Fruit fly (Drosophila melanogaster) whole organism, embryonic: ENCODE data around the gene Cpsf5.

Experiments used
- BEAF-32 ChIP-seq: fragments of 200-800 bp; sonication (Bioruptor generic); optimal IDR thresholded peaks from 3 replicates; lab custom pipeline; 2017; ENCODE audit warnings: missing biosample characterization, missing genetic modification characterization, mild to moderate bottlenecking, moderate library complexity, missing genetic modification reagents
- Bgb ChIP-seq: fragments of 200-800 bp; sonication (Bioruptor generic); IDR thresholded peaks from 2 replicates; pipeline ENCODE4 v1.3.6; 2022; ENCODE audit warnings: missing biosample characterization, missing genetic modification characterization; ENCODE audit not compliant: partially characterized antibody
- CG1024 ChIP-seq: fragments of 200-800 bp; sonication (Bioruptor generic); IDR thresholded peaks from 2 replicates; pipeline ENCODE4 v1.3.6; 2022; ENCODE audit warnings: missing biosample characterization, missing genetic modification characterization
- CG10565 ChIP-seq: fragments of 200-800 bp; sonication (Bioruptor generic); optimal IDR thresholded peaks from 3 replicates; lab custom pipeline; 2016; ENCODE audit warnings: missing biosample characterization, mild to moderate bottlenecking, missing genetic modification characterization
- CG10959 ChIP-seq: fragments of 200-800 bp; sonication (Bioruptor generic); IDR thresholded peaks from 2 replicates; pipeline ENCODE4 v1.3.6; 2022; ENCODE audit warnings: missing biosample characterization, missing genetic modification characterization
- CG11093 ChIP-seq: fragments of 200-800 bp; sonication (Bioruptor generic); IDR thresholded peaks from 3 replicates; pipeline ENCODE4 v1.3.6; 2022; ENCODE audit warnings: missing biosample characterization, missing genetic modification characterization
- CG11695 ChIP-seq: fragments of 200-800 bp; sonication (Bioruptor generic); IDR thresholded peaks from 3 replicates; pipeline ENCODE4 v1.3.6; 2022; ENCODE audit warnings: missing biosample characterization, missing genetic modification characterization
- CG14050 ChIP-seq: fragments of 200-800 bp; sonication (Bioruptor generic); IDR thresholded peaks from 3 replicates; pipeline ENCODE4 v1.3.6; 2022; ENCODE audit warnings: missing biosample characterization, missing genetic modification characterization
- CG15514 ChIP-seq: fragments of 200-800 bp; sonication (Bioruptor generic); optimal IDR thresholded peaks from 3 replicates; lab custom pipeline; 2017; ENCODE audit warnings: missing biosample characterization, missing genetic modification characterization, mild to moderate bottlenecking, moderate library complexity, missing genetic modification reagents
- CG16815 ChIP-seq: fragments of 200-800 bp; sonication (Bioruptor generic); optimal IDR thresholded peaks from 3 replicates; lab custom pipeline; 2017; ENCODE audit warnings: missing biosample characterization, mild to moderate bottlenecking, missing genetic modification characterization
- CG2129 ChIP-seq: fragments of 200-800 bp; sonication (Bioruptor generic); IDR thresholded peaks from 2 replicates; pipeline ENCODE4 v1.3.6; 2022; ENCODE audit warnings: missing biosample characterization, missing genetic modification characterization; ENCODE audit not compliant: partially characterized antibody
- CG30020 ChIP-seq: fragments of 200-800 bp; optimal IDR thresholded peaks from 2 replicates; lab custom pipeline; 2019; ENCODE audit warnings: missing biosample characterization, mild to moderate bottlenecking, missing genetic modification characterization, moderate library complexity
- CG31441 ChIP-seq: fragments of 200-800 bp; sonication (Bioruptor generic); IDR thresholded peaks from 2 replicates; pipeline ENCODE4 v1.3.6; 2022; ENCODE audit warnings: missing biosample characterization, missing genetic modification characterization
- CG34224 ChIP-seq: fragments of 200-800 bp; sonication (Bioruptor generic); IDR thresholded peaks from 3 replicates; pipeline ENCODE4 v1.3.6; 2022; ENCODE audit warnings: missing biosample characterization, missing genetic modification characterization; ENCODE audit not compliant: partially characterized antibody
- CG7963 ChIP-seq: fragments of 200-800 bp; sonication (Bioruptor generic); IDR thresholded peaks from 3 replicates; pipeline ENCODE4 v1.3.6; 2022; ENCODE audit warnings: missing biosample characterization, missing genetic modification characterization; ENCODE audit not compliant: partially characterized antibody
- CG8924 ChIP-seq: fragments of 200-800 bp; optimal IDR thresholded peaks from 3 replicates; lab custom pipeline; 2019; ENCODE audit warnings: missing biosample characterization, mild to moderate bottlenecking, missing genetic modification characterization, moderate library complexity
- CG9932 ChIP-seq: fragments of 200-800 bp; sonication (Bioruptor generic); IDR thresholded peaks from 2 replicates; pipeline ENCODE4 v1.3.6; 2022; ENCODE audit warnings: missing biosample characterization, missing genetic modification characterization
- CoRest ChIP-seq: fragments of 200-800 bp; sonication (Bioruptor generic); optimal IDR thresholded peaks from 3 replicates; lab custom pipeline; 2018; ENCODE audit warnings: missing biosample characterization, mild to moderate bottlenecking, missing genetic modification characterization, moderate library complexity
- D19A ChIP-seq: fragments of 200-800 bp; optimal IDR thresholded peaks from 3 replicates; lab custom pipeline; 2019; ENCODE audit warnings: missing biosample characterization, mild to moderate bottlenecking, missing genetic modification characterization, moderate library complexity
- Dad ChIP-seq: fragments of 200-800 bp; sonication (Bioruptor generic); optimal IDR thresholded peaks from 3 replicates; lab custom pipeline; 2016; ENCODE audit warnings: missing biosample characterization, missing genetic modification characterization
- Doc2 ChIP-seq: fragments of 200-800 bp; sonication (Bioruptor generic); IDR thresholded peaks from 2 replicates; pipeline ENCODE4 v1.3.6; 2022; ENCODE audit warnings: missing biosample characterization, missing genetic modification characterization
- E2f1 ChIP-seq: fragments of 200-800 bp; sonication (Bioruptor generic); IDR thresholded peaks from 2 replicates; pipeline ENCODE4 v1.3.6; 2022; ENCODE audit warnings: missing biosample characterization, missing genetic modification characterization
- Hr78 ChIP-seq, 2 experiments: fragments of 200-800 bp in 1 of 2; fragments of >200 bp in 1 of 2; sonication (Bioruptor generic) in 1 of 2; optimal IDR thresholded peaks; 2 replicates each; lab custom pipeline; 2017 to 2019; ENCODE audit warnings: missing biosample characterization in 2 of 2, missing genetic modification characterization in 2 of 2, mild to moderate bottlenecking in 1 of 2, moderate library complexity in 1 of 2
- NK7.1 ChIP-seq: fragments of 200-800 bp; sonication (Bioruptor generic); optimal IDR thresholded peaks from 3 replicates; lab custom pipeline; 2016; ENCODE audit warnings: missing biosample characterization, missing genetic modification characterization
- Ravus ChIP-seq: fragments of 200-800 bp; sonication (Bioruptor generic); IDR thresholded peaks from 2 replicates; pipeline ENCODE4 v1.3.6; 2022; ENCODE audit warnings: missing biosample characterization, missing genetic modification characterization
- Rfx ChIP-seq: fragments of 200-800 bp; sonication (Bioruptor generic); IDR thresholded peaks from 2 replicates; pipeline ENCODE4 v1.3.6; 2022; ENCODE audit warnings: missing biosample characterization, missing genetic modification characterization
- Sox100B ChIP-seq: fragments of 200-800 bp; sonication (Bioruptor generic); optimal IDR thresholded peaks from 3 replicates; lab custom pipeline; 2018; ENCODE audit warnings: missing biosample characterization, mild to moderate bottlenecking, missing genetic modification characterization
- Sry-β ChIP-seq: fragments of 200-800 bp; sonication (Bioruptor generic); optimal IDR thresholded peaks from 2 replicates; lab custom pipeline; 2018; ENCODE audit warnings: missing biosample characterization, mild to moderate bottlenecking, missing genetic modification characterization, moderate library complexity
- Xbp1 ChIP-seq: fragments of 200-800 bp; sonication (Bioruptor generic); optimal IDR thresholded peaks from 3 replicates; lab custom pipeline; 2016; ENCODE audit warnings: missing biosample characterization, mild to moderate bottlenecking, missing genetic modification characterization
- aop ChIP-seq: fragments of 200-800 bp; sonication (Bioruptor generic); IDR thresholded peaks from 2 replicates; pipeline ENCODE4 v1.3.6; 2022; ENCODE audit warnings: missing biosample characterization, missing genetic modification characterization
- ase ChIP-seq: fragments of 200-800 bp; sonication (Bioruptor generic); IDR thresholded peaks from 3 replicates; pipeline ENCODE4 v1.3.6; 2022; ENCODE audit warnings: missing biosample characterization, missing genetic modification characterization
- bigmax ChIP-seq: fragments of 200-800 bp; sonication (Bioruptor generic); optimal IDR thresholded peaks from 2 replicates; lab custom pipeline; 2018; ENCODE audit warnings: missing biosample characterization, mild to moderate bottlenecking, missing genetic modification characterization
- cg ChIP-seq: fragments of 200-800 bp; sonication (Bioruptor generic); optimal IDR thresholded peaks from 3 replicates; lab custom pipeline; 2019; ENCODE audit warnings: missing biosample characterization, mild to moderate bottlenecking, missing genetic modification characterization, moderate library complexity
- chn ChIP-seq: fragments of 200-800 bp; sonication (Bioruptor generic); optimal IDR thresholded peaks from 2 replicates; lab custom pipeline; 2016; ENCODE audit warnings: missing biosample characterization, missing genetic modification characterization
- corto ChIP-seq: fragments of 200-800 bp; sonication (Bioruptor generic); optimal IDR thresholded peaks from 2 replicates; lab custom pipeline; 2016; ENCODE audit warnings: missing biosample characterization, mild to moderate bottlenecking, missing genetic modification characterization, moderate library complexity
- dmrt11E ChIP-seq: fragments of 200-800 bp; sonication (Bioruptor generic); optimal IDR thresholded peaks from 3 replicates; lab custom pipeline; 2018; ENCODE audit warnings: missing biosample characterization, mild to moderate bottlenecking, missing genetic modification characterization, moderate library complexity
- exex ChIP-seq: fragments of 200-800 bp; sonication (Bioruptor generic); optimal IDR thresholded peaks from 4 replicates; lab custom pipeline; 2018; ENCODE audit warnings: missing biosample characterization, mild to moderate bottlenecking, missing genetic modification characterization, moderate library complexity
- hb ChIP-seq: fragments of 200-800 bp; sonication (Bioruptor generic); IDR thresholded peaks from 3 replicates; pipeline ENCODE4 v1.3.6; 2022; ENCODE audit warnings: missing biosample characterization, missing genetic modification characterization; ENCODE audit not compliant: partially characterized antibody
- her ChIP-seq: fragments of 200-800 bp; sonication (Bioruptor generic); optimal IDR thresholded peaks from 2 replicates; lab custom pipeline; 2016; ENCODE audit warnings: missing biosample characterization, missing genetic modification characterization
- jing ChIP-seq: fragments of 200-800 bp; sonication (Bioruptor generic); optimal IDR thresholded peaks from 2 replicates; lab custom pipeline; 2018; ENCODE audit warnings: missing biosample characterization, mild to moderate bottlenecking, missing genetic modification characterization
- kni ChIP-seq: fragments of 200-800 bp; sonication (Bioruptor generic); optimal IDR thresholded peaks from 3 replicates; lab custom pipeline; 2017; ENCODE audit warnings: mild to moderate bottlenecking, missing biosample characterization, missing genetic modification reagents, missing genetic modification characterization
- lmd ChIP-seq: fragments of 200-800 bp; sonication (Bioruptor generic); IDR thresholded peaks from 2 replicates; pipeline ENCODE4 v1.3.6; 2022; ENCODE audit warnings: missing biosample characterization, missing genetic modification characterization
- sd ChIP-seq: fragments of 200-800 bp; sonication (Bioruptor generic); optimal IDR thresholded peaks from 3 replicates; lab custom pipeline; 2018; ENCODE audit warnings: missing biosample characterization, mild to moderate bottlenecking, missing genetic modification characterization, moderate library complexity
- sens ChIP-seq: fragments of 200-800 bp; sonication (Bioruptor generic); peaks from one replicate; lab custom pipeline; 2016; ENCODE audit warnings: missing biosample characterization, missing genetic modification characterization
- slou ChIP-seq: fragments of 200-800 bp; sonication (Bioruptor generic); optimal IDR thresholded peaks from 3 replicates; lab custom pipeline; 2016; ENCODE audit warnings: missing biosample characterization, missing genetic modification characterization
- stc ChIP-seq: fragments of 200-800 bp; sonication (Bioruptor generic); IDR thresholded peaks from 2 replicates; pipeline ENCODE4 v1.3.6; 2022; ENCODE audit warnings: missing biosample characterization, missing genetic modification characterization
- trem ChIP-seq: fragments of 200-800 bp; optimal IDR thresholded peaks from 3 replicates; lab custom pipeline; 2019; ENCODE audit warnings: missing biosample characterization, mild to moderate bottlenecking, missing genetic modification characterization, moderate library complexity
- wor ChIP-seq: fragments of 200-800 bp; sonication (Bioruptor generic); IDR thresholded peaks from 2 replicates; pipeline ENCODE4 v1.3.6; 2022; ENCODE audit warnings: missing biosample characterization, missing genetic modification characterization
- zen ChIP-seq: fragments of 200-800 bp; sonication (Bioruptor generic); optimal IDR thresholded peaks from 3 replicates; lab custom pipeline; 2018; ENCODE audit warnings: missing biosample characterization, mild to moderate bottlenecking, missing genetic modification characterization, moderate library complexity

Gene Cpsf5

DNA sequence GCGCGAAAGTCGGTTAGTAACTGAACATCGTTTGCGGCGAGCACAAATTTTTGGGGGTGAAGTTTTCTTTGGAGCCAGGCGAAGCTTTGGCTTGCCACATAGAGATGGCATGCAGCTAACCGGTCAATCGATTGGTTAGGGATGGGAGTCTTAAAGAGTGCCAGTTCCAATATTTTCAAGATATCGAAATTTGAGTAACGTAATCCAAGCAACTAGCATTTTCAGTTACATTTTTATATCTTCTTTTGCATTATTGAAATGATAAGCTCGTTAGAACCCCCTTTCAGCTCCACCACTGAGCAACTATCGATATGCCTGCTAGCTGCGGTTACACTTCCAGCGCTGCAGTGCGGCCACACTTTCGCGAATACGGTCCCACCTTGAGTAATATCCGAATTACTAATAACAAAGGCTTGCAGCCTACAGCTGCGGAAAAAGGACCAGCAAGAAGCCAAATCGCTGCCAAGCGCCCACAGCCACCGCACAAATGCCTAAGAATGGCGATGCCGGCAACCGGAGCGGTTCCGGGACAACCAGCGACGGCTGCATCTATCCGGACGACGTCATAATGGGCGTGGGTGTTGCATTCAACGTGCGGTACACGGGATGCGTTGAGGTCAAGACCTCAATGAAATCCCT is 15.9 kb downstream of the Cpsf5 start, which contains the start of the genes Atat and Shc (continued):
- TF ChIP-seq trem (tag; lab: Kevin White, UChicago) (peak; percentile 95), CG2129 (GFP tag; lab: Robert Waterston, UW) (peak; percentile 76), CG10565 (GFP tag; lab: Kevin White, UChicago) (peak; percentile 97), CG34224 (GFP tag; lab: Robert Waterston, UW) (peak; percentile 86), CG11695 (GFP tag; lab: Robert Waterston, UW) (peak; percentile 97), slou (GFP tag; lab: Kevin White, UChicago) (peak; percentile 99), sens (peak; percentile 100), zen (tag; lab: Kevin White, UChicago) (peak; percentile 99), chn (GFP tag; lab: Kevin White, UChicago) (peak; percentile 100), CG15514 (GFP tag; lab: Kevin White, UChicago) (peak; percentile 96), CG11093 (GFP tag; lab: Robert Waterston, UW) (peak; percentile 100), CG14050 (GFP tag; lab: Robert Waterston, UW) (peak; percentile 99), CG8924 (tag; lab: Kevin White, UChicago) (peak; percentile 98), NK7.1 (GFP tag; lab: Kevin White, UChicago) (peak; percentile 98), Xbp1 (GFP tag; lab: Kevin White, UChicago) (peak; percentile 100), exex (tag; lab: Kevin White, UChicago) (peak; percentile 91), ase (GFP tag; lab: Robert Waterston, UW) (peak; percentile 99), Dad (peak; percentile 99), CG30020 (peak; percentile 90), dmrt11E (tag; lab: Kevin White, UChicago) (peak; percentile 98), aop (peak; percentile 98), BEAF-32 (GFP tag; lab: Kevin White, UChicago) (peak; percentile 99), corto (peak; percentile 89), kni (GFP tag; lab: Kevin White, UChicago) (peak; percentile 85), bigmax (peak; percentile 72), Doc2 (GFP tag; lab: Robert Waterston, UW) (peak; percentile 98), lmd (GFP tag; lab: Robert Waterston, UW) (peak; percentile 100), her (GFP tag; lab: Kevin White, UChicago) (peak; percentile 97), Ravus (GFP tag; lab: Robert Waterston, UW) (peak; percentile 99), jing (GFP tag; lab: Kevin White, UChicago) (peak; percentile 99), sd (tag; lab: Kevin White, UChicago) (peak; percentile 93), Hr78 (GFP tag; optimal IDR thresholded peaks at IDR 0.05; lab: Kevin White, UChicago) (peak in 1 of 2 experiments; percentile 81), hb (GFP tag; lab: Robert Waterston, UW) (peak; percentile 86), CG7963 (GFP tag; lab: Robert Waterston, UW) (peak; percentile 64; the same call in 1 of the 3 replicates), D19A (tag; lab: Kevin White, UChicago) (peak; percentile 89), CoRest (tag; lab: Kevin White, UChicago) (peak; percentile 99), CG9932 (GFP tag; lab: Robert Waterston, UW) (peak; percentile 100), Sox100B (GFP tag; lab: Kevin White, UChicago) (peak; percentile 90), stc (GFP tag; lab: Robert Waterston, UW) (peak; percentile 98), cg (GFP tag; lab: Kevin White, UChicago) (peak; percentile 2), Bgb (GFP tag; lab: Robert Waterston, UW) (peak; percentile 89), CG1024 (GFP tag; lab: Robert Waterston, UW) (peak; percentile 96), CG16815 (GFP tag; lab: Kevin White, UChicago) (peak; percentile 100), wor (GFP tag; lab: Robert Waterston, UW) (peak; percentile 99), CG10959 (GFP tag; lab: Robert Waterston, UW) (peak; percentile 99), E2f1 (GFP tag; lab: Robert Waterston, UW) (peak; percentile 99), Sry-β (GFP tag; lab: Kevin White, UChicago) (peak; percentile 61), Rfx (GFP tag; lab: Robert Waterston, UW) (peak; percentile 100), CG31441 (peak; percentile 97)
